Fruit fly (Drosophila melanogaster) whole organism, prepupa: ENCODE measurements around the gene ETHR.
A peak's percentile ranks its signal among the peaks of the same experiment; 100 is the strongest.

Experiments used
- CG11902 ChIP-seq: fragments of 200-800 bp; sonication (Bioruptor generic); optimal IDR thresholded peaks from 3 replicates; lab custom pipeline; 2016; ENCODE audit warnings: missing biosample characterization, missing genetic modification characterization
- CG15336 ChIP-seq: fragments of 200-800 bp; sonication (Bioruptor generic); IDR thresholded peaks from 2 replicates; pipeline ENCODE4 v1.3.6; 2022; ENCODE audit warnings: missing biosample characterization, missing genetic modification characterization
- CG1621 ChIP-seq: fragments of 200-800 bp; sonication (Bioruptor generic); optimal IDR thresholded peaks from 3 replicates; lab custom pipeline; 2018; ENCODE audit warnings: missing biosample characterization, mild to moderate bottlenecking, missing genetic modification characterization
- CG3032 ChIP-seq: fragments of 200-800 bp; optimal IDR thresholded peaks from 2 replicates; lab custom pipeline; 2019; ENCODE audit warnings: missing biosample characterization, mild to moderate bottlenecking, missing genetic modification characterization, moderate library complexity
- CG31627 ChIP-seq: fragments of 200-800 bp; sonication (Bioruptor generic); optimal IDR thresholded peaks from 3 replicates; lab custom pipeline; 2016; ENCODE audit warnings: missing biosample characterization, missing genetic modification characterization
- CG34406 ChIP-seq: fragments of 200-800 bp; sonication (Bioruptor generic); optimal IDR thresholded peaks from 3 replicates; lab custom pipeline; 2016; ENCODE audit warnings: missing biosample characterization, missing genetic modification characterization
- CG3919 ChIP-seq: fragments of 200-800 bp; sonication (Bioruptor generic); optimal IDR thresholded peaks from 3 replicates; lab custom pipeline; 2016; ENCODE audit warnings: missing biosample characterization, missing genetic modification characterization
- CG6163 ChIP-seq: fragments of 200-800 bp; sonication (Bioruptor generic); IDR thresholded peaks from 3 replicates; pipeline ENCODE4 v1.3.6; 2022; ENCODE audit warnings: missing biosample characterization, missing genetic modification characterization
- CG6792 ChIP-seq: fragments of 200-800 bp; sonication (Bioruptor generic); optimal IDR thresholded peaks from 3 replicates; lab custom pipeline; 2016; ENCODE audit warnings: missing biosample characterization, missing genetic modification characterization
- CG6808 ChIP-seq: fragments of 200-800 bp; sonication (Bioruptor generic); optimal IDR thresholded peaks from 3 replicates; lab custom pipeline; 2017; ENCODE audit warnings: missing biosample characterization, missing genetic modification characterization, mild to moderate bottlenecking, moderate library complexity, missing genetic modification reagents
- CG7368 ChIP-seq: fragments of 200-800 bp; sonication (Bioruptor generic); optimal IDR thresholded peaks from 3 replicates; lab custom pipeline; 2016; ENCODE audit warnings: missing biosample characterization, missing genetic modification characterization
- CG8119 ChIP-seq: fragments of 200-800 bp; sonication (Bioruptor generic); IDR thresholded peaks from 3 replicates; pipeline ENCODE4 v1.3.6; 2022; ENCODE audit warnings: missing biosample characterization, missing genetic modification characterization
- CG8319 ChIP-seq: fragments of 200-800 bp; sonication (Bioruptor generic); optimal IDR thresholded peaks from 3 replicates; lab custom pipeline; 2016; ENCODE audit warnings: missing biosample characterization, missing genetic modification characterization
- CG8632 ChIP-seq: fragments of 200-800 bp; sonication (Bioruptor generic); optimal IDR thresholded peaks from 3 replicates; lab custom pipeline; 2016; ENCODE audit warnings: missing biosample characterization, missing genetic modification characterization
- CG9139 ChIP-seq: fragments of 200-800 bp; sonication (Bioruptor generic); optimal IDR thresholded peaks from 3 replicates; lab custom pipeline; 2017; ENCODE audit warnings: missing biosample characterization, mild to moderate bottlenecking, missing genetic modification characterization
- Eip78C ChIP-seq: fragments of 200-800 bp; sonication (Bioruptor generic); peaks from one replicate; lab custom pipeline; 2016; ENCODE audit warnings: missing biosample characterization, missing genetic modification characterization
- Ets21C ChIP-seq: fragments of 200-800 bp; sonication (Bioruptor generic); optimal IDR thresholded peaks from 3 replicates; lab custom pipeline; 2016; ENCODE audit warnings: missing biosample characterization, missing genetic modification characterization
- Ets96B ChIP-seq: fragments of 200-800 bp; optimal IDR thresholded peaks from 2 replicates; lab custom pipeline; 2019; ENCODE audit warnings: missing biosample characterization, mild to moderate bottlenecking, missing genetic modification characterization, moderate library complexity
- Hr39 ChIP-seq: fragments of 200-800 bp; sonication (Bioruptor generic); optimal IDR thresholded peaks from 2 replicates; lab custom pipeline; 2016; ENCODE audit warnings: missing biosample characterization, missing genetic modification characterization
- Lpt ChIP-seq: fragments of 200-800 bp; sonication (Bioruptor generic); optimal IDR thresholded peaks from 3 replicates; lab custom pipeline; 2016; ENCODE audit warnings: missing biosample characterization, missing genetic modification characterization
- Met ChIP-seq: fragments of 200-800 bp; sonication (Bioruptor generic); optimal IDR thresholded peaks from 3 replicates; lab custom pipeline; 2016; ENCODE audit warnings: missing biosample characterization, missing genetic modification characterization
- OdsH ChIP-seq: fragments of 200-800 bp; sonication (Bioruptor generic); optimal IDR thresholded peaks from 3 replicates; lab custom pipeline; 2016; ENCODE audit warnings: missing biosample characterization, missing genetic modification characterization
- Sox102F ChIP-seq: fragments of 200-800 bp; sonication (Bioruptor generic); optimal IDR thresholded peaks from 2 replicates; lab custom pipeline; 2016; ENCODE audit warnings: missing biosample characterization, mild to moderate bottlenecking, missing genetic modification characterization
- Sox14 ChIP-seq: fragments of 200-800 bp; sonication (Bioruptor generic); optimal IDR thresholded peaks from 3 replicates; lab custom pipeline; 2016; ENCODE audit warnings: missing biosample characterization, missing genetic modification characterization
- acj6 ChIP-seq: fragments of 200-800 bp; sonication (Bioruptor generic); optimal IDR thresholded peaks from 3 replicates; lab custom pipeline; 2016; ENCODE audit warnings: missing biosample characterization, missing genetic modification characterization
- cyc ChIP-seq: fragments of 200-800 bp; sonication (Bioruptor generic); optimal IDR thresholded peaks from 3 replicates; lab custom pipeline; 2016; ENCODE audit warnings: missing biosample characterization, missing genetic modification characterization
- eg ChIP-seq: fragments of 200-800 bp; sonication (Bioruptor generic); IDR thresholded peaks from 3 replicates; pipeline ENCODE4 v1.3.6; 2022; ENCODE audit warnings: missing biosample characterization, missing genetic modification characterization
- esn ChIP-seq: fragments of 200-800 bp; sonication (Bioruptor generic); optimal IDR thresholded peaks from 2 replicates; lab custom pipeline; 2016; ENCODE audit warnings: missing biosample characterization, mild to moderate bottlenecking, missing genetic modification characterization, moderate library complexity
- fd59A ChIP-seq: fragments of 200-800 bp; sonication (Bioruptor generic); optimal IDR thresholded peaks from 2 replicates; lab custom pipeline; 2017; ENCODE audit warnings: missing biosample characterization, mild to moderate bottlenecking, missing genetic modification characterization, missing genetic modification reagents
- fkh ChIP-seq: fragments of 200-800 bp; sonication (Bioruptor generic); optimal IDR thresholded peaks from 3 replicates; lab custom pipeline; 2017; ENCODE audit warnings: missing biosample characterization, mild to moderate bottlenecking, missing genetic modification characterization, moderate library complexity
- lz ChIP-seq: fragments of 200-800 bp; sonication (Bioruptor generic); optimal IDR thresholded peaks from 3 replicates; lab custom pipeline; 2016; ENCODE audit warnings: missing biosample characterization, missing genetic modification characterization
- net ChIP-seq: fragments of 200-800 bp; sonication (Bioruptor generic); optimal IDR thresholded peaks from 3 replicates; lab custom pipeline; 2016; ENCODE audit warnings: missing biosample characterization, missing genetic modification characterization
- salr ChIP-seq, 2 experiments: fragments of 200-800 bp; sonication (Bioruptor generic); optimal IDR thresholded peaks; 3 replicates each; lab custom pipeline; 2016 to 2018; ENCODE audit warnings: missing biosample characterization in 2 of 2, missing genetic modification characterization in 2 of 2, mild to moderate bottlenecking in 1 of 2
- spab ChIP-seq: fragments of 200-800 bp; sonication (Bioruptor generic); optimal IDR thresholded peaks from 2 replicates; lab custom pipeline; 2017; ENCODE audit warnings: missing biosample characterization, mild to moderate bottlenecking, missing genetic modification characterization, missing genetic modification reagents
- ss ChIP-seq, 2 experiments: fragments of 200-800 bp; sonication (Bioruptor generic); optimal IDR thresholded peaks; 2 replicates in 1 of 2; 3 replicates in 1 of 2; lab custom pipeline; 2017 to 2018; ENCODE audit warnings: mild to moderate bottlenecking in 2 of 2, missing biosample characterization in 2 of 2, missing genetic modification characterization in 2 of 2, moderate library complexity in 1 of 2
- svp ChIP-seq: fragments of 200-800 bp; sonication (Bioruptor generic); peaks from one replicate; lab custom pipeline; 2016; ENCODE audit warnings: missing biosample characterization, missing genetic modification characterization
- topi ChIP-seq: fragments of 200-800 bp; sonication (Bioruptor generic); optimal IDR thresholded peaks from 3 replicates; lab custom pipeline; 2016; ENCODE audit warnings: missing biosample characterization, missing genetic modification characterization

Gene ETHR

DNA sequence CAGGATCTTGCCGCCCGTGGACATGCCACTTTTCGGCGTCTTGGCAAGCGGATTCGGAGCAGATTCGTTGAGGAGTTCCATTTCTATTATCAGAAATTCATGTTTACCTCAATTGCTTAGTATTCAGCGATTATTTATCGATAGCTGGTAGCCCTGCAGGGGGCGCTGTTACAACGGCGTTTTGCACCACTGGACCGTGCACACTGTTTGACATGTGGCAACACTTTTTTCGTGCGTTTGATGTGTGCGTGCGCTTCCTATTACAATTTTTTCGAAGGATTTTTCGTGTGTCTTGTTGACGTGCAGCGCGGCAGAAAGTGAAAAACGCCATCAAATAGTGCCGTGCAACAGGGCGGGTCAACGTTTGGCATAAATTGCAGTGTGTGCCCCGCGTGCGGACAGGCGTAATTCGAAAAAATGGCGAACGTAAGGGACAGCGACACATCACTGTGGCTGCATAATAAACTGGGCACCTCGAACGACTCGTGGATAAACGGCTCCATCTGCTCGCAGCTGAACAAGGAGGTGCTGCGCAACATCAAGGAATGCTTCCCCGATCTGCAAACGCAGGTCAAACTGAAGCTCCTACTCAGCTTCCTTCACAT is 23.3 kb upstream of the ETHR start, which contains the start of the genes CG3337 and Nelf-A (continued):
- TF ChIP-seq CG3032 (tag; lab: Kevin White, UChicago) (peak; percentile 20), Sox102F (GFP tag; lab: Kevin White, UChicago) (no peak), CG9139 (GFP tag; lab: Kevin White, UChicago) (no peak), OdsH (GFP tag; lab: Kevin White, UChicago) (peak; percentile 25), Ets96B (peak; percentile 9), spab (GFP tag; lab: Kevin White, UChicago) (no peak), CG6808 (GFP tag; lab: Kevin White, UChicago) (no peak)
- TF ChIP-seq, all 60 proteins: peak for 18

dm6 chr3R:21224230-21224629 is 22.6 kb upstream of the ETHR start:
- TF ChIP-seq CG15336 (peak; percentile 60), CG11902 (GFP tag; lab: Kevin White, UChicago) (peak; percentile 27), Met (GFP tag; lab: Kevin White, UChicago) (no peak), CG8632 (peak; percentile 44), acj6 (peak; percentile 56), CG31627 (GFP tag; lab: Kevin White, UChicago) (peak; percentile 36), CG1621 (no peak), Ets21C (GFP tag; lab: Kevin White, UChicago) (peak; percentile 15), CG7368 (no peak), cyc (peak; percentile 10), net (GFP tag; lab: Kevin White, UChicago) (peak; percentile 46), eg (GFP tag; lab: Robert Waterston, UW) (peak; percentile 76), CG8119 (GFP tag; lab: Robert Waterston, UW) (peak; percentile 65; the same call in 1 of the 3 replicates), CG3919 (GFP tag; lab: Kevin White, UChicago) (peak; percentile 56), CG6792 (GFP tag; lab: Kevin White, UChicago) (peak; percentile 47), Lpt (GFP tag; lab: Kevin White, UChicago) (peak; percentile 43), fkh (GFP tag; lab: Kevin White, UChicago) (peak; percentile 89), CG34406 (GFP tag; lab: Kevin White, UChicago) (peak; percentile 50), CG9139 (GFP tag; lab: Kevin White, UChicago) (peak; percentile 14), salr (GFP tag; optimal IDR thresholded peaks at IDR 0.05; lab: Kevin White, UChicago) (no peak), lz (peak; percentile 59), CG6163 (GFP tag; lab: Robert Waterston, UW) (peak; percentile 59; the same call in 1 of the 3 replicates), ss (GFP tag; optimal IDR thresholded peaks at IDR 0.05; lab: Kevin White, UChicago) (no peak), esn (GFP tag; lab: Kevin White, UChicago) (peak; percentile 67), Hr39 (peak; percentile 49), CG8319 (no peak), topi (peak; percentile 62), Sox14 (GFP tag; lab: Kevin White, UChicago) (peak; percentile 69)

DNA sequence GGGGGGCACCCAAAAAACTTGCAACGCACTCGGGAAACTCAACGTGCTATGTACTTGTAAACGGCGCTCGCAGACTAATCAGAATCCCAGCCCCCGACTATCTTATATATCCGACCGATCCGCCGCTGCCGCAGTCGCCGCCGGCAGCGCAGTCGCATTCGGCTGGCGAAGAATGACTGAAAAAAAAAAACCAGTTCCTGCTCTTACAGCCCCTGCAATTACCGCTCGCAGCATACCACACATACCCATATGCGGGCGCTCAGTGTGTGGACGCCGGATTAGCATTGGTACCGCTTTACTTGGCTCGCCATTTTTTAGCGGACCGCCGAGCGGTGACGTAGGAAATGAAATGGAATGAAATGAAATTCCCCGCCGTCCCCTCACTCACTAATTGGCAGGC is 9.7 kb upstream of the ETHR start, which contains the start of gene e:
e (minus strand) TSS at position 79 of the 400 bp plus-strand sequence.
- TF ChIP-seq Eip78C (GFP tag; lab: Kevin White, UChicago) (peak; percentile 59), CG8319 (no peak)

dm6 chr3R:21241332-21241731 is 5.5 kb upstream of the ETHR start:
- TF ChIP-seq Ets21C (GFP tag; lab: Kevin White, UChicago) (no peak), eg (GFP tag; lab: Robert Waterston, UW) (no peak), Ets96B (no peak), svp (GFP tag; lab: Kevin White, UChicago) (no peak), CG9139 (GFP tag; lab: Kevin White, UChicago) (no peak), fd59A (GFP tag; lab: Kevin White, UChicago) (no peak), CG8319 (no peak)
- TF ChIP-seq, all 60 proteins: peak for 0
